Fruit fly (Drosophila melanogaster) whole organism, embryonic: ENCODE results near the gene CG7724.

Experiments used
- Ada2b ChIP-seq: fragments of 200-800 bp; sonication (Bioruptor generic); IDR thresholded peaks from 2 replicates; pipeline ENCODE4 v1.3.6; 2022; ENCODE audit warnings: missing biosample characterization, missing genetic modification characterization
- Atf3 ChIP-seq: fragments of 200-800 bp; sonication (Bioruptor generic); optimal IDR thresholded peaks from 3 replicates; lab custom pipeline; 2016; ENCODE audit warnings: missing biosample characterization, missing genetic modification characterization
- BEAF-32 ChIP-seq: fragments of 200-800 bp; sonication (Bioruptor generic); optimal IDR thresholded peaks from 3 replicates; lab custom pipeline; 2017; ENCODE audit warnings: missing biosample characterization, missing genetic modification characterization, mild to moderate bottlenecking, moderate library complexity, missing genetic modification reagents
- Bgb ChIP-seq: fragments of 200-800 bp; sonication (Bioruptor generic); IDR thresholded peaks from 2 replicates; pipeline ENCODE4 v1.3.6; 2022; ENCODE audit warnings: missing biosample characterization, missing genetic modification characterization; ENCODE audit not compliant: partially characterized antibody
- CG10267 ChIP-seq: fragments of 200-800 bp; sonication (Bioruptor generic); optimal IDR thresholded peaks from 2 replicates; lab custom pipeline; 2018; ENCODE audit warnings: missing biosample characterization, mild to moderate bottlenecking, missing genetic modification characterization, moderate library complexity
- CG10543 ChIP-seq: fragments of 200-800 bp; sonication (Bioruptor generic); optimal IDR thresholded peaks from 3 replicates; lab custom pipeline; 2017; ENCODE audit warnings: missing biosample characterization, mild to moderate bottlenecking, missing genetic modification characterization, moderate library complexity
- CG10565 ChIP-seq: fragments of 200-800 bp; sonication (Bioruptor generic); optimal IDR thresholded peaks from 3 replicates; lab custom pipeline; 2016; ENCODE audit warnings: missing biosample characterization, mild to moderate bottlenecking, missing genetic modification characterization
- CG11093 ChIP-seq: fragments of 200-800 bp; sonication (Bioruptor generic); IDR thresholded peaks from 3 replicates; pipeline ENCODE4 v1.3.6; 2022; ENCODE audit warnings: missing biosample characterization, missing genetic modification characterization
- CG11456 ChIP-seq: fragments of 200-800 bp; sonication (Bioruptor generic); IDR thresholded peaks from 3 replicates; pipeline ENCODE4 v1.3.6; 2022; ENCODE audit warnings: missing biosample characterization, missing genetic modification characterization
- CG12391 ChIP-seq: fragments of 200-800 bp; sonication (Bioruptor generic); optimal IDR thresholded peaks from 3 replicates; lab custom pipeline; 2018; ENCODE audit warnings: missing biosample characterization, mild to moderate bottlenecking, missing genetic modification characterization, moderate library complexity
- CG12942 ChIP-seq: fragments of 200-800 bp; sonication (Bioruptor generic); optimal IDR thresholded peaks from 3 replicates; lab custom pipeline; 2016; ENCODE audit warnings: missing biosample characterization, missing genetic modification characterization
- CG17385 ChIP-seq: fragments of 200-800 bp; sonication (Bioruptor generic); optimal IDR thresholded peaks from 3 replicates; lab custom pipeline; 2018; ENCODE audit warnings: missing biosample characterization, mild to moderate bottlenecking, missing genetic modification characterization
- CG17802 ChIP-seq: fragments of 200-800 bp; sonication (Bioruptor generic); optimal IDR thresholded peaks from 2 replicates; lab custom pipeline; 2018; ENCODE audit warnings: missing biosample characterization, mild to moderate bottlenecking, missing genetic modification characterization, moderate library complexity
- CG2120 ChIP-seq: fragments of 200-800 bp; sonication (Bioruptor generic); optimal IDR thresholded peaks from 3 replicates; lab custom pipeline; 2016; ENCODE audit warnings: missing biosample characterization, missing genetic modification characterization
- CG2889 ChIP-seq: fragments of 200-800 bp; sonication (Bioruptor generic); IDR thresholded peaks from 3 replicates; pipeline ENCODE4 v1.3.6; 2022; ENCODE audit warnings: missing biosample characterization, missing genetic modification characterization
- CG34376 ChIP-seq: fragments of 200-800 bp; sonication (Bioruptor generic); optimal IDR thresholded peaks from 2 replicates; lab custom pipeline; 2018; ENCODE audit warnings: missing biosample characterization, mild to moderate bottlenecking, missing genetic modification characterization
- CG3726 ChIP-seq: fragments of 200-800 bp; sonication (Bioruptor generic); IDR thresholded peaks from 3 replicates; pipeline ENCODE4, ENCODE4 v1.3.6; 2022; ENCODE audit warnings: missing biosample characterization, missing genetic modification characterization
- CG4424 ChIP-seq: fragments of 200-800 bp; sonication (Bioruptor generic); optimal IDR thresholded peaks from 3 replicates; lab custom pipeline; 2016; ENCODE audit warnings: missing biosample characterization, missing genetic modification characterization
- CG4617 ChIP-seq: fragments of 200-800 bp; sonication (Bioruptor generic); optimal IDR thresholded peaks from 3 replicates; lab custom pipeline; 2016; ENCODE audit warnings: missing biosample characterization, missing genetic modification characterization, borderline replicate concordance
- CG4854 ChIP-seq: fragments of 200-800 bp; sonication (Bioruptor generic); optimal IDR thresholded peaks from 2 replicates; lab custom pipeline; 2016; ENCODE audit warnings: missing biosample characterization, missing genetic modification characterization, inconsistent platforms
- CG6854 ChIP-seq: fragments of 200-800 bp; sonication (Bioruptor generic); optimal IDR thresholded peaks from 3 replicates; lab custom pipeline; 2017; ENCODE audit warnings: missing biosample characterization, mild to moderate bottlenecking, missing genetic modification characterization
- CG7745 ChIP-seq: fragments of 200-800 bp; sonication (Bioruptor generic); optimal IDR thresholded peaks from 2 replicates; lab custom pipeline; 2018; ENCODE audit warnings: missing biosample characterization, mild to moderate bottlenecking, missing genetic modification characterization, moderate library complexity
- CG7987 ChIP-seq: fragments of 200-800 bp; sonication (Bioruptor generic); optimal IDR thresholded peaks from 2 replicates; lab custom pipeline; 2018; ENCODE audit warnings: missing biosample characterization, mild to moderate bottlenecking, missing genetic modification characterization, moderate library complexity
- CG9876 ChIP-seq: fragments of 200-800 bp; sonication (Bioruptor generic); optimal IDR thresholded peaks from 2 replicates; lab custom pipeline; 2016; ENCODE audit warnings: missing biosample characterization, missing genetic modification characterization
- Dll ChIP-seq: fragments of 200-800 bp; sonication (Bioruptor generic); IDR thresholded peaks from 4 replicates; pipeline ENCODE4 v1.3.6; 2022; ENCODE audit warnings: missing biosample characterization, missing genetic modification characterization; ENCODE audit not compliant: partially characterized antibody
- Dp ChIP-seq: fragments of 200-800 bp; sonication (Bioruptor generic); optimal IDR thresholded peaks from 2 replicates; lab custom pipeline; 2018; ENCODE audit warnings: missing biosample characterization, mild to moderate bottlenecking, missing genetic modification characterization, moderate library complexity
- Eip74EF ChIP-seq, 2 experiments: fragments of 200-800 bp in 1 of 2; fragments of >200 bp in 1 of 2; sonication (Bioruptor generic) in 1 of 2; optimal IDR thresholded peaks; 2 replicates each; lab custom pipeline; 2017 to 2019; ENCODE audit warnings: missing biosample characterization in 2 of 2, missing genetic modification characterization in 2 of 2, mild to moderate bottlenecking in 1 of 2, moderate library complexity in 1 of 2
- Fer1 ChIP-seq: fragments of 200-800 bp; sonication (Bioruptor generic); optimal IDR thresholded peaks from 2 replicates; lab custom pipeline; 2017; ENCODE audit warnings: missing biosample characterization, mild to moderate bottlenecking, missing genetic modification characterization
- Hey ChIP-seq: fragments of 200-800 bp; sonication (Bioruptor generic); optimal IDR thresholded peaks from 3 replicates; lab custom pipeline; 2018; ENCODE audit warnings: missing biosample characterization, mild to moderate bottlenecking, missing genetic modification characterization
- Lim3 ChIP-seq: fragments of 200-800 bp; sonication (Bioruptor generic); IDR thresholded peaks from 2 replicates; pipeline ENCODE4 v1.3.6; 2022; ENCODE audit warnings: missing biosample characterization, missing genetic modification characterization
- Mrtf ChIP-seq: fragments of 200-800 bp; sonication (Bioruptor generic); IDR thresholded peaks from 3 replicates; pipeline ENCODE4 v1.3.6; 2022; ENCODE audit warnings: missing biosample characterization, missing genetic modification characterization
- Ssrp ChIP-seq: fragments of 200-800 bp; sonication (Bioruptor generic); optimal IDR thresholded peaks from 2 replicates; lab custom pipeline; 2018; ENCODE audit warnings: missing biosample characterization, mild to moderate bottlenecking, missing genetic modification characterization, moderate library complexity
- Xbp1 ChIP-seq: fragments of 200-800 bp; sonication (Bioruptor generic); optimal IDR thresholded peaks from 3 replicates; lab custom pipeline; 2016; ENCODE audit warnings: missing biosample characterization, mild to moderate bottlenecking, missing genetic modification characterization
- bigmax ChIP-seq: fragments of 200-800 bp; sonication (Bioruptor generic); optimal IDR thresholded peaks from 2 replicates; lab custom pipeline; 2018; ENCODE audit warnings: missing biosample characterization, mild to moderate bottlenecking, missing genetic modification characterization
- bsh ChIP-seq, 2 experiments: fragments of 200-800 bp; sonication (Bioruptor generic); optimal IDR thresholded peaks; 2 replicates each; lab custom pipeline; 2017 to 2018; ENCODE audit warnings: mild to moderate bottlenecking in 2 of 2, missing biosample characterization in 2 of 2, missing genetic modification characterization in 2 of 2, moderate library complexity in 1 of 2
- caup ChIP-seq: fragments of 200-800 bp; sonication (Bioruptor generic); optimal IDR thresholded peaks from 3 replicates; lab custom pipeline; 2017; ENCODE audit warnings: missing biosample characterization, mild to moderate bottlenecking, missing genetic modification characterization, moderate library complexity; ENCODE audit not compliant: severe bottlenecking
- fd3F ChIP-seq: fragments of 200-800 bp; sonication (Bioruptor generic); optimal IDR thresholded peaks from 2 replicates; lab custom pipeline; 2018; ENCODE audit warnings: missing biosample characterization, mild to moderate bottlenecking, missing genetic modification characterization, moderate library complexity
- kay ChIP-seq: fragments of 200-800 bp; sonication (Bioruptor generic); optimal IDR thresholded peaks from 2 replicates; lab custom pipeline; 2016; ENCODE audit warnings: missing biosample characterization, missing genetic modification characterization
- klu ChIP-seq: fragments of 200-800 bp; sonication (Bioruptor generic); IDR thresholded peaks from 2 replicates; pipeline ENCODE4 v1.3.6; 2022; ENCODE audit warnings: missing biosample characterization, missing genetic modification characterization
- mirr ChIP-seq: fragments of 200-800 bp; sonication (Bioruptor generic); optimal IDR thresholded peaks from 3 replicates; lab custom pipeline; 2018; ENCODE audit warnings: missing biosample characterization, mild to moderate bottlenecking, missing genetic modification characterization
- pan ChIP-seq, 4 experiments: fragments of >200 bp in 3 of 4; fragments of 200-800 bp in 1 of 4; sonication (Bioruptor generic) in 1 of 4; optimal IDR thresholded peaks in 3 of 4; IDR thresholded peaks in 1 of 4; 2 replicates each; pipeline versions ENCODE4 v1.3.6 to Lab custom; 2017 to 2022; ENCODE audit warnings: missing biosample characterization in 2 of 4, missing genetic modification characterization in 2 of 4, mixed read lengths in 1 of 4
- pb ChIP-seq: fragments of 200-800 bp; sonication (Bioruptor generic); optimal IDR thresholded peaks from 3 replicates; lab custom pipeline; 2016; ENCODE audit warnings: missing biosample characterization, missing genetic modification characterization
- pho ChIP-seq: fragments of 200-800 bp; sonication (Bioruptor generic); optimal IDR thresholded peaks from 2 replicates; lab custom pipeline; 2016; ENCODE audit warnings: missing biosample characterization, missing genetic modification characterization

Gene CG7724

dm6 chr3L:17012017-17012719 lies 43.2 kb upstream of the CG7724 start, which contains the start of gene CG3764 (continued):
- TF ChIP-seq Hey (tag; lab: Kevin White, UChicago) (peak; percentile 79), CG9876 (GFP tag; lab: Kevin White, UChicago) (peak; percentile 67), CG17385 (GFP tag; lab: Kevin White, UChicago) (peak; percentile 80), CG4424 (GFP tag; lab: Kevin White, UChicago) (peak; percentile 47), klu (GFP tag; lab: Robert Waterston, UW) (no peak), Ada2b (GFP tag; lab: Robert Waterston, UW) (peak; percentile 37; the same call in 1 of the 2 replicates), CG10267 (peak; percentile 75), Atf3 (GFP tag; lab: Kevin White, UChicago) (peak; percentile 69), CG10543 (GFP tag; lab: Kevin White, UChicago) (peak; percentile 95), bigmax (peak; percentile 70), CG10565 (GFP tag; lab: Kevin White, UChicago) (no peak), Ssrp (tag; lab: Kevin White, UChicago) (no peak), CG3726 (GFP tag; lab: Robert Waterston, UW) (peak; percentile 48; the same call in 1 of the 3 replicates), CG11456 (GFP tag; lab: Robert Waterston, UW) (peak; percentile 75; the same call in 2 of the 3 replicates), Lim3 (no peak), Mrtf (peak; percentile 50; the same call in 1 of the 3 replicates), CG4617 (GFP tag; lab: Kevin White, UChicago) (peak; percentile 86), CG7745 (peak; percentile 24), CG6854 (peak; percentile 81), Eip74EF (GFP tag; optimal IDR thresholded peaks at IDR 0.05; lab: Kevin White, UChicago) (peak in 1 of 2 experiments; percentile 96), CG17802 (peak; percentile 72), CG7987 (peak; percentile 96), bsh (GFP tag; optimal IDR thresholded peaks at IDR 0.05; lab: Kevin White, UChicago) (peak; percentile 24 to 69), Fer1 (GFP tag; lab: Kevin White, UChicago) (peak; percentile 90), CG12942 (GFP tag; lab: Kevin White, UChicago) (peak; percentile 71), pho (GFP tag; lab: Kevin White, UChicago) (peak; percentile 64), caup (GFP tag; lab: Kevin White, UChicago) (peak; percentile 90), pb (GFP tag; lab: Kevin White, UChicago) (peak; percentile 84), Xbp1 (GFP tag; lab: Kevin White, UChicago) (peak; percentile 56), Dll (GFP tag; lab: Robert Waterston, UW) (peak; percentile 50; the same call in 2 of the 4 replicates), CG4854 (GFP tag; lab: Kevin White, UChicago) (peak; percentile 73), fd3F (peak; percentile 56), pan (optimal IDR thresholded peaks at IDR 0.05; lab: Kevin White, UChicago) (no peak), pan (GFP tag; optimal IDR thresholded peaks at IDR 0.05 in 1 of 2, IDR thresholded peaks at IDR 0.05 in 1 of 2) (peak in 1 of 2 experiments; percentile 71), mirr (GFP tag; lab: Kevin White, UChicago) (peak; percentile 94), Bgb (peak; percentile 68), Dp (GFP tag; lab: Kevin White, UChicago) (peak; percentile 77), CG34376 (peak; percentile 95), CG11093 (peak; percentile 11; the same call in 1 of the 3 replicates), CG12391 (tag; lab: Kevin White, UChicago) (peak; percentile 58), BEAF-32 (GFP tag; lab: Kevin White, UChicago) (peak; percentile 46), CG2889 (no peak), kay (GFP tag; lab: Kevin White, UChicago) (no peak), CG2120 (peak; percentile 42)
